Worm (Caenorhabditis elegans) whole organism, L2 larva: ENCODE results near the gene K10D11.6.

Experiments used
- C34F6.9 ChIP-seq: fragments of 150-350 bp; optimal IDR thresholded peaks from 2 replicates; lab custom pipeline; 2014; ENCODE audit warnings: missing biosample characterization, missing genetic modification characterization
- F13H6.1 ChIP-seq: sonication (generic microtip); optimal IDR thresholded peaks from 2 replicates; lab custom pipeline; 2016; ENCODE audit warnings: missing genetic modification characterization, missing compliant biosample characterization
- R02D3.7 ChIP-seq: fragments of 150-350 bp; optimal IDR thresholded peaks from 2 replicates; lab custom pipeline; 2014; ENCODE audit warnings: missing biosample characterization, missing genetic modification characterization
- Y55F3AM.14 ChIP-seq: fragments of 200-800 bp; sonication (Bioruptor generic); optimal IDR thresholded peaks from 2 replicates; lab custom pipeline; 2018; ENCODE audit warnings: mild to moderate bottlenecking, missing genetic modification characterization, missing compliant biosample characterization
- ZK546.5 ChIP-seq: sonication (generic microtip); optimal IDR thresholded peaks from 2 replicates; lab custom pipeline; 2017; ENCODE audit warnings: missing biosample characterization, missing genetic modification characterization
- alr-1 ChIP-seq: fragments of 150-350 bp; optimal IDR thresholded peaks from 2 replicates; lab custom pipeline; 2014; ENCODE audit warnings: missing biosample characterization, missing genetic modification characterization
- ama-1 ChIP-seq: fragments of 150-350 bp; optimal IDR thresholded peaks from 2 replicates; lab custom pipeline; 2018; ENCODE audit warnings: inconsistent platforms
- blmp-1 ChIP-seq: sonication (generic microtip); optimal IDR thresholded peaks from 2 replicates; lab custom pipeline; 2017; ENCODE audit warnings: missing genetic modification characterization, mild to moderate bottlenecking, missing compliant biosample characterization, antibody characterized with exemption, moderate library complexity; ENCODE audit not compliant: insufficient read depth
- ceh-82 ChIP-seq: fragments of 150-350 bp; optimal IDR thresholded peaks from 2 replicates; lab custom pipeline; 2014; ENCODE audit warnings: missing biosample characterization, missing genetic modification characterization
- dmd-4 ChIP-seq: sonication (generic microtip); optimal IDR thresholded peaks from 2 replicates; lab custom pipeline; 2017; ENCODE audit warnings: missing biosample characterization, missing genetic modification characterization
- egl-27 ChIP-seq: sonication (generic microtip); optimal IDR thresholded peaks from 3 replicates; lab custom pipeline; 2017; ENCODE audit warnings: missing biosample characterization, missing genetic modification reagents, missing genetic modification characterization
- elt-1 ChIP-seq: fragments of 150-350 bp; optimal IDR thresholded peaks from 2 replicates; lab custom pipeline; 2014; ENCODE audit warnings: missing biosample characterization, missing genetic modification characterization
- fos-1 ChIP-seq: fragments of 150-350 bp; optimal IDR thresholded peaks from 2 replicates; lab custom pipeline; 2014; ENCODE audit warnings: missing biosample characterization, missing genetic modification characterization
- gmeb-1 ChIP-seq: fragments of 150-350 bp; optimal IDR thresholded peaks from 2 replicates; lab custom pipeline; 2014; ENCODE audit warnings: missing biosample characterization, missing genetic modification characterization
- lin-11 ChIP-seq: fragments of 150-350 bp; sonication (generic microtip); optimal IDR thresholded peaks from 2 replicates; lab custom pipeline; 2014; ENCODE audit warnings: missing biosample characterization, missing genetic modification characterization, inconsistent platforms, mixed read lengths
- lin-13 ChIP-seq: fragments of 150-350 bp; optimal IDR thresholded peaks from 2 replicates; lab custom pipeline; 2014; ENCODE audit warnings: missing biosample characterization, missing genetic modification reagents, missing genetic modification characterization
- lin-39 ChIP-seq: fragments of 150-350 bp; optimal IDR thresholded peaks from 2 replicates; lab custom pipeline; 2014; ENCODE audit warnings: missing biosample characterization, missing genetic modification reagents, missing genetic modification characterization
- mab-5 ChIP-seq: fragments of 150-350 bp; optimal IDR thresholded peaks from 2 replicates; lab custom pipeline; 2014; ENCODE audit warnings: missing biosample characterization, missing genetic modification characterization
- mdl-1 ChIP-seq, 2 experiments: fragments of 150-350 bp in 1 of 2; sonication (generic microtip) in 1 of 2; optimal IDR thresholded peaks; 2 replicates each; lab custom pipeline; 2017; ENCODE audit warnings: missing biosample characterization in 2 of 2, missing genetic modification characterization in 2 of 2
- nhr-10 ChIP-seq: sonication (generic microtip); optimal IDR thresholded peaks from 2 replicates; lab custom pipeline; 2017; ENCODE audit warnings: missing biosample characterization, missing genetic modification characterization
- nhr-11 ChIP-seq: fragments of 150-350 bp; optimal IDR thresholded peaks from 2 replicates; lab custom pipeline; 2014; ENCODE audit warnings: missing biosample characterization, missing genetic modification characterization
- nhr-21 ChIP-seq: fragments of 150-350 bp; optimal IDR thresholded peaks from 2 replicates; lab custom pipeline; 2014; ENCODE audit warnings: missing biosample characterization, missing genetic modification characterization
- peb-1 ChIP-seq: fragments of 150-350 bp; optimal IDR thresholded peaks from 2 replicates; lab custom pipeline; 2014; ENCODE audit warnings: missing biosample characterization, missing genetic modification characterization
- sem-4 ChIP-seq: fragments of 150-350 bp; optimal IDR thresholded peaks from 2 replicates; lab custom pipeline; 2014; ENCODE audit warnings: missing biosample characterization, missing genetic modification reagents, missing genetic modification characterization
- skn-1 ChIP-seq: sonication (generic microtip); optimal IDR thresholded peaks from 2 replicates; lab custom pipeline; 2017; ENCODE audit warnings: missing biosample characterization, missing genetic modification characterization
- sma-3 ChIP-seq: sonication (generic microtip); optimal IDR thresholded peaks from 2 replicates; lab custom pipeline; 2016; ENCODE audit warnings: missing genetic modification reagents, missing genetic modification characterization, missing compliant biosample characterization
- sma-9 ChIP-seq, 2 experiments: fragments of 150-350 bp in 1 of 2; sonication (generic microtip) in 1 of 2; optimal IDR thresholded peaks; 2 replicates each; lab custom pipeline; 2014 to 2016; ENCODE audit warnings: missing genetic modification characterization in 2 of 2, mild to moderate bottlenecking in 1 of 2, missing biosample characterization in 1 of 2, missing compliant biosample characterization in 1 of 2, missing genetic modification reagents in 1 of 2, moderate library complexity in 1 of 2
- unc-39 ChIP-seq: fragments of 150-350 bp; optimal IDR thresholded peaks from 2 replicates; lab custom pipeline; 2014; ENCODE audit warnings: missing biosample characterization, missing genetic modification characterization
- unc-62 ChIP-seq: fragments of 150-350 bp; optimal IDR thresholded peaks from 2 replicates; lab custom pipeline; 2014; ENCODE audit warnings: missing biosample characterization, missing genetic modification reagents, missing genetic modification characterization
- ztf-4 ChIP-seq: fragments of 150-350 bp; optimal IDR thresholded peaks from 2 replicates; lab custom pipeline; 2014; ENCODE audit warnings: missing biosample characterization, missing genetic modification characterization

K10D11.6 gene

ce11 chrIV:12973336-12973735 lies 15.9 kb downstream of the K10D11.6 start, which contains the start of gene F55G11.4:
Gene F55G11.4, plus strand, starts transcription at chrIV:12973624.
- TF ChIP-seq lin-39 (tag; lab: Kevin White, UChicago) (no peak), fos-1 (tag; lab: Kevin White, UChicago) (peak; percentile 43), sma-9 (GFP tag; optimal IDR thresholded peaks at IDR 0.05; lab: Kevin White, UChicago) (peak; percentile 10), sma-9 (tag; optimal IDR thresholded peaks at IDR 0.05; lab: Kevin White, UChicago) (no peak)

- TF ChIP-seq lin-39 (tag; lab: Kevin White, UChicago) (no peak), peb-1 (no peak), unc-39 (tag; lab: Kevin White, UChicago) (no peak), R02D3.7 (tag; lab: Kevin White, UChicago) (no peak), mab-5 (tag; lab: Kevin White, UChicago) (no peak), fos-1 (tag; lab: Kevin White, UChicago) (no peak), ZK546.5 (tag; lab: Kevin White, UChicago) (no peak), sem-4 (no peak), F13H6.1 (tag; lab: Kevin White, UChicago) (no peak), C34F6.9 (tag; lab: Kevin White, UChicago) (no peak), blmp-1 (tag; lab: Kevin White, UChicago) (no peak), alr-1 (tag; lab: Kevin White, UChicago) (no peak), nhr-10 (tag; lab: Kevin White, UChicago) (no peak), sma-3 (GFP tag; lab: Kevin White, UChicago) (no peak), egl-27 (tag; lab: Kevin White, UChicago) (no peak)
Measured at ce11 chrIV:12972780-12973179, 16.5 kb downstream of the K10D11.6 start.

ce11 chrIV:12971994-12972520 lies 17.2 kb downstream of the K10D11.6 start:
- TF ChIP-seq fos-1 (tag; lab: Kevin White, UChicago) (peak; percentile 41), Y55F3AM.14 (GFP tag; lab: Kevin White, UChicago) (no peak)

- TF ChIP-seq fos-1 (tag; lab: Kevin White, UChicago) (peak; percentile 82), skn-1 (tag; lab: Kevin White, UChicago) (peak; percentile 21), ama-1 (no peak), nhr-11 (no peak), Y55F3AM.14 (GFP tag; lab: Kevin White, UChicago) (no peak), dmd-4 (tag; lab: Kevin White, UChicago) (no peak), ztf-4 (tag; lab: Kevin White, UChicago) (no peak), lin-13 (GFP tag; lab: Kevin White, UChicago) (no peak), peb-1 (no peak), mdl-1 (tag; optimal IDR thresholded peaks at IDR 0.05; lab: Kevin White, UChicago) (no peak), mab-5 (tag; lab: Kevin White, UChicago) (no peak)
- TF ChIP-seq, all 48 proteins: peak for 2
Measured at ce11 chrIV:12969141-12969540, 20.1 kb downstream of the K10D11.6 start, which contains the start of gene F55G11.2. Gene F55G11.2, minus strand, starts transcription at chrIV:12969289.

- TF ChIP-seq alr-1 (tag; lab: Kevin White, UChicago) (no peak), fos-1 (tag; lab: Kevin White, UChicago) (no peak), lin-11 (no peak), unc-62 (GFP tag; lab: Kevin White, UChicago) (no peak), mab-5 (tag; lab: Kevin White, UChicago) (no peak), lin-13 (GFP tag; lab: Kevin White, UChicago) (no peak), elt-1 (tag; lab: Kevin White, UChicago) (no peak), dmd-4 (tag; lab: Kevin White, UChicago) (no peak), ama-1 (no peak), ceh-82 (no peak), nhr-11 (no peak), egl-27 (tag; lab: Kevin White, UChicago) (no peak), gmeb-1 (no peak), nhr-21 (no peak)
Measured at ce11 chrIV:12967303-12967702, 22.0 kb downstream of the K10D11.6 start.

ce11 chrIV:12965074-12965473 lies 24.2 kb downstream of the K10D11.6 start, which contains the start of gene dod-22:
Gene dod-22, plus strand, starts transcription at chrIV:12965374.
- TF ChIP-seq peb-1 (no peak), ama-1 (no peak), fos-1 (tag; lab: Kevin White, UChicago) (peak; percentile 21)
